Worm (Caenorhabditis elegans) whole organism, early embryonic: ENCODE measurements around the gene Y38E10A.34.

Experiments
- ama-1 ChIP-seq: fragments of 150-350 bp; optimal IDR thresholded peaks from 2 replicates; lab custom pipeline; 2014
- flt-1 ChIP-seq: fragments of 200-800 bp; sonication (Bioruptor generic); IDR thresholded peaks from 2 replicates; pipeline ENCODE4 v1.3.6; 2022; ENCODE audit warnings: missing genetic modification characterization, missing compliant biosample characterization
- hmbx-1 ChIP-seq: sonication (generic microtip); optimal IDR thresholded peaks from 2 replicates; lab custom pipeline; 2016; ENCODE audit warnings: mild to moderate bottlenecking, missing genetic modification characterization, missing compliant biosample characterization
- sea-1 ChIP-seq: fragments of 200-800 bp; sonication (Bioruptor generic); conservative IDR thresholded peaks from 2 replicates; pipeline ENCODE4 v1.3.6; 2022; ENCODE audit warnings: missing genetic modification characterization, missing compliant biosample characterization
- tbx-11 ChIP-seq: fragments of 200-800 bp; sonication (Bioruptor generic); IDR thresholded peaks from 2 replicates; pipeline ENCODE4 v1.3.6; 2022; ENCODE audit warnings: missing genetic modification characterization, missing compliant biosample characterization

- TF ChIP-seq flt-1 (GFP tag; lab: Robert Waterston, UW) (no peak), hmbx-1 (tag; lab: Kevin White, UChicago) (no peak), ama-1 (lab: Kevin White, UChicago) (no peak), tbx-11 (no peak), sea-1 (no peak)
Measured at ce11 chrII:12634749-12635318, 3.8 kb downstream of the Y38E10A.34 start, which contains the start of gene Y38E10A.17.
